Fruit fly (Drosophila melanogaster) whole organism, embryonic: ENCODE results near the gene trus.

Source experiments
- B-H2 ChIP-seq: fragments of 200-800 bp; sonication (Bioruptor generic); optimal IDR thresholded peaks from 2 replicates; lab custom pipeline; 2018; ENCODE audit warnings: missing biosample characterization, mild to moderate bottlenecking, missing genetic modification characterization
- CG10979 ChIP-seq: fragments of 200-800 bp; sonication (Bioruptor generic); optimal IDR thresholded peaks from 2 replicates; lab custom pipeline; 2018; ENCODE audit warnings: missing biosample characterization, mild to moderate bottlenecking, missing genetic modification characterization, moderate library complexity
- CG12659 ChIP-seq: fragments of 200-800 bp; sonication (Bioruptor generic); optimal IDR thresholded peaks from 3 replicates; lab custom pipeline; 2017; ENCODE audit warnings: mild to moderate bottlenecking, missing biosample characterization, missing genetic modification reagents, missing genetic modification characterization
- CG13424 ChIP-seq: fragments of 200-800 bp; sonication (Bioruptor generic); optimal IDR thresholded peaks from 2 replicates; lab custom pipeline; 2019; ENCODE audit warnings: missing biosample characterization, mild to moderate bottlenecking, missing genetic modification characterization, moderate library complexity
- CG14860 ChIP-seq: fragments of 200-800 bp; sonication (Bioruptor generic); IDR thresholded peaks from 3 replicates; pipeline ENCODE4 v1.3.6; 2022; ENCODE audit warnings: missing biosample characterization, missing genetic modification characterization; ENCODE audit not compliant: partially characterized antibody
- CG17612 ChIP-seq: fragments of 200-800 bp; sonication (Bioruptor generic); IDR thresholded peaks from 2 replicates; pipeline ENCODE4 v1.3.6; 2022; ENCODE audit warnings: missing biosample characterization, missing genetic modification characterization
- CG17829 ChIP-seq: fragments of 200-800 bp; optimal IDR thresholded peaks from 2 replicates; lab custom pipeline; 2019; ENCODE audit warnings: missing biosample characterization, mild to moderate bottlenecking, missing genetic modification characterization, moderate library complexity
- CG18476 ChIP-seq: fragments of 200-800 bp; sonication (Bioruptor generic); optimal IDR thresholded peaks from 2 replicates; lab custom pipeline; 2016; ENCODE audit warnings: missing biosample characterization, mild to moderate bottlenecking, missing genetic modification characterization
- CG2678 ChIP-seq: fragments of 200-800 bp; sonication (Bioruptor generic); optimal IDR thresholded peaks from 3 replicates; lab custom pipeline; 2019; ENCODE audit warnings: missing biosample characterization, mild to moderate bottlenecking, missing genetic modification characterization, moderate library complexity
- CG2712 ChIP-seq: fragments of 200-800 bp; optimal IDR thresholded peaks from 3 replicates; lab custom pipeline; 2019; ENCODE audit warnings: missing biosample characterization, mild to moderate bottlenecking, missing genetic modification characterization, moderate library complexity
- CG31365 ChIP-seq: fragments of 200-800 bp; sonication (Bioruptor generic); optimal IDR thresholded peaks from 2 replicates; lab custom pipeline; 2018; ENCODE audit warnings: missing biosample characterization, mild to moderate bottlenecking, missing genetic modification characterization
- CG32532 ChIP-seq: fragments of 200-800 bp; sonication (Bioruptor generic); IDR thresholded peaks from 2 replicates; pipeline ENCODE4 v1.3.6; 2022; ENCODE audit warnings: missing biosample characterization, missing genetic modification characterization
- CG33213 ChIP-seq: fragments of 200-800 bp; sonication (Bioruptor generic); optimal IDR thresholded peaks from 3 replicates; lab custom pipeline; 2016; ENCODE audit warnings: missing biosample characterization, missing genetic modification characterization
- CG3838 ChIP-seq: fragments of 200-800 bp; sonication (Bioruptor generic); optimal IDR thresholded peaks from 3 replicates; lab custom pipeline; 2016; ENCODE audit warnings: missing biosample characterization, missing genetic modification characterization
- CG4404 ChIP-seq: fragments of 200-800 bp; sonication (Bioruptor generic); IDR thresholded peaks from 2 replicates; pipeline ENCODE4 v1.3.6; 2022; ENCODE audit warnings: missing biosample characterization, missing genetic modification characterization
- CG4617 ChIP-seq: fragments of 200-800 bp; sonication (Bioruptor generic); optimal IDR thresholded peaks from 3 replicates; lab custom pipeline; 2016; ENCODE audit warnings: missing biosample characterization, missing genetic modification characterization, borderline replicate concordance
- CG4854 ChIP-seq: fragments of 200-800 bp; sonication (Bioruptor generic); optimal IDR thresholded peaks from 2 replicates; lab custom pipeline; 2016; ENCODE audit warnings: missing biosample characterization, missing genetic modification characterization, inconsistent platforms
- CG6175 ChIP-seq: fragments of 200-800 bp; sonication (Bioruptor generic); IDR thresholded peaks from 3 replicates; pipeline ENCODE4 v1.3.6; 2022; ENCODE audit warnings: missing biosample characterization, missing genetic modification characterization
- CG6689 ChIP-seq: fragments of 200-800 bp; sonication (Bioruptor generic); IDR thresholded peaks from 2 replicates; pipeline ENCODE4 v1.3.6; 2022; ENCODE audit warnings: missing biosample characterization, missing genetic modification characterization
- CG6854 ChIP-seq: fragments of 200-800 bp; sonication (Bioruptor generic); optimal IDR thresholded peaks from 3 replicates; lab custom pipeline; 2017; ENCODE audit warnings: missing biosample characterization, mild to moderate bottlenecking, missing genetic modification characterization
- CG8089 ChIP-seq: fragments of 200-800 bp; sonication (Bioruptor generic); optimal IDR thresholded peaks from 3 replicates; lab custom pipeline; 2016; ENCODE audit warnings: missing biosample characterization, missing genetic modification characterization
- Dbx ChIP-seq: fragments of 200-800 bp; sonication (Bioruptor generic); IDR thresholded peaks from 3 replicates; pipeline ENCODE4 v1.3.6; 2022; ENCODE audit warnings: missing biosample characterization, missing genetic modification characterization
- Dip2 ChIP-seq: fragments of 200-800 bp; sonication (Bioruptor generic); IDR thresholded peaks from 2 replicates; pipeline ENCODE4 v1.3.6; 2022; ENCODE audit warnings: missing biosample characterization, missing genetic modification characterization
- Dll ChIP-seq: fragments of 200-800 bp; sonication (Bioruptor generic); IDR thresholded peaks from 4 replicates; pipeline ENCODE4 v1.3.6; 2022; ENCODE audit warnings: missing biosample characterization, missing genetic modification characterization; ENCODE audit not compliant: partially characterized antibody
- Dref ChIP-seq: fragments of 200-800 bp; sonication (Bioruptor generic); IDR thresholded peaks from 2 replicates; pipeline ENCODE4 v1.3.6; 2022; ENCODE audit warnings: missing biosample characterization, missing genetic modification characterization
- Drgx ChIP-seq: fragments of 200-800 bp; sonication (Bioruptor generic); IDR thresholded peaks from 2 replicates; pipeline ENCODE4 v1.3.6; 2022; ENCODE audit warnings: missing biosample characterization, missing genetic modification characterization
- Fer2 ChIP-seq: fragments of 200-800 bp; sonication (Bioruptor generic); optimal IDR thresholded peaks from 2 replicates; lab custom pipeline; 2018; ENCODE audit warnings: missing biosample characterization, mild to moderate bottlenecking, missing genetic modification characterization, moderate library complexity
- HHEX ChIP-seq: fragments of 200-800 bp; sonication (Bioruptor generic); optimal IDR thresholded peaks from 3 replicates; lab custom pipeline; 2017; ENCODE audit warnings: missing biosample characterization, mild to moderate bottlenecking, missing genetic modification characterization, missing genetic modification reagents
- Mad ChIP-seq: fragments of 200-800 bp; sonication (Bioruptor generic); optimal IDR thresholded peaks from 2 replicates; lab custom pipeline; 2016; ENCODE audit warnings: missing biosample characterization, missing genetic modification characterization
- NFAT ChIP-seq: fragments of 200-800 bp; sonication (Bioruptor generic); IDR thresholded peaks from 2 replicates; pipeline ENCODE4 v1.3.6; 2022; ENCODE audit warnings: missing biosample characterization, missing genetic modification characterization
- PHDP ChIP-seq: fragments of 200-800 bp; sonication (Bioruptor generic); optimal IDR thresholded peaks from 3 replicates; lab custom pipeline; 2018; ENCODE audit warnings: missing biosample characterization, mild to moderate bottlenecking, missing genetic modification characterization, moderate library complexity
- Ptx1 ChIP-seq: fragments of 200-800 bp; sonication (Bioruptor generic); IDR thresholded peaks from 2 replicates; pipeline ENCODE4 v1.3.6; 2022; ENCODE audit warnings: missing biosample characterization, missing genetic modification characterization
- Tbp ChIP-seq: fragments of >200 bp; optimal IDR thresholded peaks from 2 replicates; lab custom pipeline; 2018; ENCODE audit warnings: missing biosample characterization, missing genetic modification characterization
- Trl ChIP-seq, 3 experiments: fragments of >200 bp in 2 of 3; fragments of 200-800 bp in 1 of 3; sonication (Bioruptor generic) in 1 of 3; optimal IDR thresholded peaks; 2 replicates in 1 of 3; 3 replicates in 2 of 3; lab custom pipeline; 2016 to 2017; ENCODE audit warnings: missing biosample characterization in 1 of 3, missing genetic modification characterization in 1 of 3
- Usf ChIP-seq: fragments of 200-800 bp; sonication (Bioruptor generic); optimal IDR thresholded peaks from 2 replicates; lab custom pipeline; 2017; ENCODE audit warnings: missing genotype, missing biosample characterization, missing genetic modification characterization
- Vsx1 ChIP-seq: fragments of 200-800 bp; sonication (Bioruptor generic); optimal IDR thresholded peaks from 2 replicates; lab custom pipeline; 2017; ENCODE audit warnings: missing biosample characterization, mild to moderate bottlenecking, missing genetic modification characterization, missing genetic modification reagents
- al ChIP-seq: fragments of 200-800 bp; sonication (Bioruptor generic); IDR thresholded peaks from 2 replicates; pipeline ENCODE4 v1.3.6; 2022; ENCODE audit warnings: missing biosample characterization, missing genetic modification characterization
- bab2 ChIP-seq: fragments of 200-800 bp; sonication (Bioruptor generic); optimal IDR thresholded peaks from 2 replicates; lab custom pipeline; 2016; ENCODE audit warnings: missing biosample characterization, missing genetic modification characterization
- bcd ChIP-seq: fragments of 200-800 bp; sonication (Bioruptor generic); optimal IDR thresholded peaks from 2 replicates; lab custom pipeline; 2017; ENCODE audit warnings: missing biosample characterization, mild to moderate bottlenecking, missing genetic modification characterization
- da ChIP-seq: fragments of 200-800 bp; sonication (Bioruptor generic); optimal IDR thresholded peaks from 2 replicates; lab custom pipeline; 2016; ENCODE audit warnings: missing biosample characterization, missing genetic modification characterization
- grau ChIP-seq: fragments of 200-800 bp; optimal IDR thresholded peaks from 3 replicates; lab custom pipeline; 2019; ENCODE audit warnings: missing biosample characterization, mild to moderate bottlenecking, missing genetic modification characterization, moderate library complexity
- knrl ChIP-seq: fragments of 200-800 bp; sonication (Bioruptor generic); IDR thresholded peaks from 3 replicates; pipeline ENCODE4 v1.3.6; 2022; ENCODE audit warnings: missing biosample characterization, missing genetic modification characterization; ENCODE audit not compliant: partially characterized antibody
- lmd ChIP-seq: fragments of 200-800 bp; sonication (Bioruptor generic); IDR thresholded peaks from 2 replicates; pipeline ENCODE4 v1.3.6; 2022; ENCODE audit warnings: missing biosample characterization, missing genetic modification characterization
- maf-S ChIP-seq: fragments of 200-800 bp; sonication (Bioruptor generic); optimal IDR thresholded peaks from 2 replicates; lab custom pipeline; 2016; ENCODE audit warnings: missing biosample characterization, missing genetic modification characterization
- nerfin-1 ChIP-seq: fragments of 200-800 bp; sonication (Bioruptor generic); optimal IDR thresholded peaks from 3 replicates; lab custom pipeline; 2019; ENCODE audit warnings: missing biosample characterization, mild to moderate bottlenecking, missing genetic modification characterization, moderate library complexity
- pros ChIP-seq: fragments of 200-800 bp; sonication (Bioruptor generic); optimal IDR thresholded peaks from 3 replicates; lab custom pipeline; 2019; ENCODE audit warnings: missing biosample characterization, mild to moderate bottlenecking, missing genetic modification characterization, moderate library complexity
- scrt ChIP-seq: fragments of 200-800 bp; sonication (Bioruptor generic); optimal IDR thresholded peaks from 2 replicates; lab custom pipeline; 2018; ENCODE audit warnings: missing biosample characterization, mild to moderate bottlenecking, missing genetic modification characterization, moderate library complexity
- zen ChIP-seq: fragments of 200-800 bp; sonication (Bioruptor generic); optimal IDR thresholded peaks from 3 replicates; lab custom pipeline; 2018; ENCODE audit warnings: missing biosample characterization, mild to moderate bottlenecking, missing genetic modification characterization, moderate library complexity
- zen2 ChIP-seq: fragments of 200-800 bp; sonication (Bioruptor generic); IDR thresholded peaks from 3 replicates; pipeline ENCODE4 v1.3.6; 2022; ENCODE audit warnings: missing biosample characterization, missing genetic modification characterization; ENCODE audit not compliant: partially characterized antibody
- zf30C ChIP-seq: fragments of 200-800 bp; sonication (Bioruptor generic); optimal IDR thresholded peaks from 3 replicates; lab custom pipeline; 2018; ENCODE audit warnings: missing biosample characterization, mild to moderate bottlenecking, missing genetic modification characterization

Gene trus

dm6 chr3R:12433764-12434163, 22.6 kb upstream of the trus start, which contains the start of the genes Aos1 and Srlp (continued):
- TF ChIP-seq PHDP (tag; lab: Kevin White, UChicago) (peak; percentile 61), CG17612 (GFP tag; lab: Robert Waterston, UW) (no peak), da (GFP tag; lab: Kevin White, UChicago) (no peak), zf30C (GFP tag; lab: Kevin White, UChicago) (no peak), Dref (GFP tag; lab: Robert Waterston, UW) (no peak), CG3838 (no peak), CG4617 (GFP tag; lab: Kevin White, UChicago) (peak; percentile 72), NFAT (GFP tag; lab: Robert Waterston, UW) (no peak), al (GFP tag; lab: Robert Waterston, UW) (peak; percentile 43), Ptx1 (GFP tag; lab: Robert Waterston, UW) (peak; percentile 46), CG10979 (tag; lab: Kevin White, UChicago) (peak; percentile 52), bcd (no peak), Trl (optimal IDR thresholded peaks at IDR 0.05; lab: Kevin White, UChicago) (no peak), Trl (GFP tag; optimal IDR thresholded peaks at IDR 0.05; lab: Kevin White, UChicago) (no peak), nerfin-1 (tag; lab: Kevin White, UChicago) (peak; percentile 59), CG6175 (GFP tag; lab: Robert Waterston, UW) (no peak), CG6854 (GFP tag; lab: Kevin White, UChicago) (no peak), CG6689 (GFP tag; lab: Robert Waterston, UW) (no peak), maf-S (GFP tag; lab: Kevin White, UChicago) (no peak), B-H2 (GFP tag; lab: Kevin White, UChicago) (peak; percentile 60), scrt (GFP tag; lab: Kevin White, UChicago) (no peak), CG2678 (tag; lab: Kevin White, UChicago) (no peak), HHEX (GFP tag; lab: Kevin White, UChicago) (peak; percentile 17), bab2 (GFP tag; lab: Kevin White, UChicago) (no peak), CG4854 (no peak), knrl (GFP tag; lab: Robert Waterston, UW) (0 out of 3 replicates have a peak, but pooled peaks have one; percentile 36), CG2712 (tag; lab: Kevin White, UChicago) (peak; percentile 76), Fer2 (tag; lab: Kevin White, UChicago) (peak; percentile 34), Tbp (GFP tag; lab: Kevin White, UChicago) (no peak), Drgx (GFP tag; lab: Robert Waterston, UW) (no peak), pros (no peak), CG32532 (GFP tag; lab: Robert Waterston, UW) (peak; percentile 47; the same call in 1 of the 2 replicates), grau (tag; lab: Kevin White, UChicago) (peak; percentile 71), Mad (GFP tag; lab: Kevin White, UChicago) (no peak), CG8089 (GFP tag; lab: Kevin White, UChicago) (no peak), Dbx (0 out of 3 replicates have a peak, but pooled peaks have one; percentile 44), lmd (GFP tag; lab: Robert Waterston, UW) (peak; percentile 37; the same call in 1 of the 2 replicates), CG12659 (GFP tag; lab: Kevin White, UChicago) (peak; percentile 81), CG14860 (GFP tag; lab: Robert Waterston, UW) (no peak), Dip2 (GFP tag; lab: Robert Waterston, UW) (no peak), Usf (peak; percentile 9), zen (peak; percentile 63), CG31365 (no peak), Vsx1 (no peak), CG13424 (peak; percentile 73), CG17829 (tag; lab: Kevin White, UChicago) (peak; percentile 66), CG4404 (GFP tag; lab: Robert Waterston, UW) (no peak), CG18476 (GFP tag; lab: Kevin White, UChicago) (no peak), CG33213 (GFP tag; lab: Kevin White, UChicago) (no peak), Dll (0 out of 4 replicates have a peak, but pooled peaks have one; percentile 51), zen2 (GFP tag; lab: Robert Waterston, UW) (no peak)
